Worm (Caenorhabditis elegans) whole organism, young adult: Measurements from ENCODE around the gene scl-11.

Source experiments
- B0035.1 ChIP-seq: sonication (generic microtip); optimal IDR thresholded peaks from 2 replicates; lab custom pipeline; 2016; ENCODE audit warnings: missing genetic modification characterization, mild to moderate bottlenecking, missing compliant biosample characterization, missing genotype, missing genetic modification reagents
- C17E4.6 ChIP-seq: fragments of 200-800 bp; sonication (Bioruptor generic); IDR thresholded peaks from 2 replicates; pipeline ENCODE4 v1.3.6; 2022; ENCODE audit warnings: missing genetic modification reagents, missing genetic modification characterization, missing compliant biosample characterization
- F37B4.10 ChIP-seq: fragments of 200-800 bp; sonication (Bioruptor generic); IDR thresholded peaks from 2 replicates; pipeline ENCODE4 v1.3.6; 2022; ENCODE audit warnings: missing genetic modification characterization, missing compliant biosample characterization
- F49E8.2 ChIP-seq: sonication (generic microtip); optimal IDR thresholded peaks from 3 replicates; lab custom pipeline; 2017; ENCODE audit warnings: missing genetic modification characterization, mild to moderate bottlenecking, missing compliant biosample characterization, antibody characterized with exemption, moderate library complexity; ENCODE audit not compliant: insufficient read depth
- F52B5.7 ChIP-seq: sonication (generic microtip); optimal IDR thresholded peaks from 2 replicates; lab custom pipeline; 2016; ENCODE audit warnings: mild to moderate bottlenecking, missing genetic modification characterization, missing compliant biosample characterization
- F57A8.1 ChIP-seq: fragments of 200-800 bp; sonication (Bioruptor generic); optimal IDR thresholded peaks from 2 replicates; lab custom pipeline; 2018; ENCODE audit warnings: mild to moderate bottlenecking, missing genetic modification characterization, moderate library complexity, missing compliant biosample characterization
- F57C9.4 ChIP-seq: sonication (generic microtip); optimal IDR thresholded peaks from 2 replicates; lab custom pipeline; 2017; ENCODE audit warnings: mild to moderate bottlenecking, missing genetic modification characterization, missing compliant biosample characterization
- T26A5.8 ChIP-seq: sonication (generic microtip); optimal IDR thresholded peaks from 2 replicates; lab custom pipeline; 2016; ENCODE audit warnings: missing genetic modification characterization, missing compliant biosample characterization
- Y56A3A.18 ChIP-seq: fragments of 200-800 bp; sonication (Bioruptor generic); IDR thresholded peaks from 2 replicates; pipeline ENCODE4 v1.3.6; 2022; ENCODE audit warnings: missing genetic modification reagents, missing genetic modification characterization, missing compliant biosample characterization
- Y79H2A.3 ChIP-seq: fragments of 200-800 bp; sonication (Bioruptor generic); conservative IDR thresholded peaks from 2 replicates; pipeline ENCODE4 v1.3.6; 2022; ENCODE audit warnings: missing genetic modification reagents, missing genetic modification characterization, missing compliant biosample characterization
- akir-1 ChIP-seq: fragments of 200-800 bp; sonication (Bioruptor generic); optimal IDR thresholded peaks from 2 replicates; lab custom pipeline; 2018; ENCODE audit warnings: mild to moderate bottlenecking, missing genetic modification characterization, moderate library complexity, missing compliant biosample characterization
- ama-1 ChIP-seq, 3 experiments: fragments of 150-350 bp in 1 of 3; sonication (generic microtip) in 2 of 3; optimal IDR thresholded peaks; 2 replicates each; lab custom pipeline; 2014 to 2018; ENCODE audit warnings: missing biosample characterization in 2 of 3, missing genetic modification characterization in 2 of 3, missing genetic modification reagents in 2 of 3
- aptf-3 ChIP-seq: fragments of 200-800 bp; sonication (Bioruptor generic); IDR thresholded peaks from 2 replicates; pipeline ENCODE4 v1.3.6; 2022; ENCODE audit warnings: missing genetic modification characterization, missing compliant biosample characterization
- attf-6 ChIP-seq: fragments of 200-800 bp; sonication (Bioruptor generic); IDR thresholded peaks from 2 replicates; pipeline ENCODE4 v1.3.6; 2022; ENCODE audit warnings: missing genetic modification reagents, missing genetic modification characterization, missing compliant biosample characterization
- ccch-3 ChIP-seq: fragments of 200-800 bp; sonication (Bioruptor generic); optimal IDR thresholded peaks from 2 replicates; lab custom pipeline; 2018; ENCODE audit warnings: mild to moderate bottlenecking, missing genetic modification characterization, missing compliant biosample characterization
- cebp-2 ChIP-seq: fragments of 200-800 bp; sonication (Bioruptor generic); IDR thresholded peaks from 2 replicates; pipeline ENCODE4 v1.3.6; 2022; ENCODE audit warnings: missing genetic modification characterization, missing compliant biosample characterization
- ceh-40 ChIP-seq: fragments of 200-800 bp; sonication (Bioruptor generic); IDR thresholded peaks from 2 replicates; pipeline ENCODE4 v1.3.6; 2022; ENCODE audit warnings: missing genetic modification characterization, missing compliant biosample characterization
- die-1 ChIP-seq: sonication (generic microtip); optimal IDR thresholded peaks from 2 replicates; lab custom pipeline; 2016; ENCODE audit warnings: missing genotype, mild to moderate bottlenecking, missing genetic modification characterization, missing compliant biosample characterization
- dox-1 ChIP-seq: fragments of 200-800 bp; sonication (Bioruptor generic); IDR thresholded peaks from 2 replicates; pipeline ENCODE4 v1.3.6; 2022; ENCODE audit warnings: missing genetic modification reagents, missing genetic modification characterization, missing compliant biosample characterization
- egl-18 ChIP-seq: fragments of 200-800 bp; sonication (Bioruptor generic); IDR thresholded peaks from 2 replicates; pipeline ENCODE4 v1.3.6; 2022; ENCODE audit warnings: missing genetic modification reagents, missing genetic modification characterization, missing compliant biosample characterization
- ets-4 ChIP-seq: fragments of 200-800 bp; sonication (Bioruptor generic); optimal IDR thresholded peaks from 2 replicates; lab custom pipeline; 2018; ENCODE audit warnings: mild to moderate bottlenecking, missing genetic modification characterization, missing compliant biosample characterization
- hlh-26 ChIP-seq: fragments of 200-800 bp; sonication (Bioruptor generic); conservative IDR thresholded peaks from 2 replicates; pipeline ENCODE4 v1.3.6; 2022; ENCODE audit warnings: missing genetic modification reagents, missing genetic modification characterization, missing compliant biosample characterization
- let-526 ChIP-seq: fragments of 200-800 bp; sonication (Bioruptor generic); IDR thresholded peaks from 2 replicates; pipeline ENCODE4 v1.3.6; 2022; ENCODE audit warnings: missing genetic modification reagents, missing genetic modification characterization, missing compliant biosample characterization
- mel-28 ChIP-seq: sonication (generic microtip); optimal IDR thresholded peaks from 2 replicates; lab custom pipeline; 2016; ENCODE audit warnings: borderline replicate concordance, mild to moderate bottlenecking, missing genetic modification characterization, missing compliant biosample characterization
- nfya-2 ChIP-seq: fragments of 200-800 bp; sonication (Bioruptor generic); IDR thresholded peaks from 2 replicates; pipeline ENCODE4 v1.3.6; 2022; ENCODE audit warnings: missing genetic modification reagents, missing genetic modification characterization, missing compliant biosample characterization
- nhr-120 ChIP-seq: fragments of 200-800 bp; sonication (Bioruptor generic); IDR thresholded peaks from 2 replicates; pipeline ENCODE4 v1.3.6; 2022; ENCODE audit warnings: missing genetic modification characterization, missing compliant biosample characterization
- rec-8 ChIP-seq, 2 experiments: sonication (generic microtip); optimal IDR thresholded peaks; 2 replicates each; lab custom pipeline; 2016; ENCODE audit warnings: mild to moderate bottlenecking in 2 of 2, missing genetic modification characterization in 2 of 2, missing genetic modification reagents in 2 of 2, missing genotype in 2 of 2, missing biosample characterization in 1 of 2, missing compliant biosample characterization in 1 of 2, moderate library complexity in 1 of 2
- rpc-1 ChIP-seq, 2 experiments: fragments of 150-350 bp in 1 of 2; sonication (generic microtip) in 1 of 2; optimal IDR thresholded peaks; 2 replicates each; lab custom pipeline; 2014 to 2018; ENCODE audit warnings: missing biosample characterization in 1 of 2, missing genetic modification characterization in 1 of 2, missing genetic modification reagents in 1 of 2, missing genotype in 1 of 2
- sdz-38 ChIP-seq: sonication (generic microtip); optimal IDR thresholded peaks from 2 replicates; lab custom pipeline; 2016; ENCODE audit warnings: missing genotype, missing genetic modification characterization, missing compliant biosample characterization
- sea-2 ChIP-seq: fragments of 200-800 bp; sonication (Bioruptor generic); IDR thresholded peaks from 2 replicates; pipeline ENCODE4 v1.3.6; 2022; ENCODE audit warnings: missing genetic modification characterization, missing compliant biosample characterization
- snpc-1.3 ChIP-seq: sonication (generic microtip); optimal IDR thresholded peaks from 2 replicates; lab custom pipeline; 2017; ENCODE audit warnings: missing genetic modification characterization, mild to moderate bottlenecking, missing compliant biosample characterization, antibody characterized with exemption, moderate library complexity, missing genotype, missing genetic modification reagents; ENCODE audit not compliant: insufficient read depth
- tlf-1 ChIP-seq: fragments of 200-800 bp; sonication (Bioruptor generic); optimal IDR thresholded peaks from 2 replicates; lab custom pipeline; 2018; ENCODE audit warnings: mild to moderate bottlenecking, missing genetic modification characterization, missing compliant biosample characterization
- unc-62 ChIP-seq: fragments of 150-350 bp; optimal IDR thresholded peaks from 2 replicates; lab custom pipeline; 2014; ENCODE audit warnings: missing biosample characterization, missing genetic modification reagents, missing genetic modification characterization
- xnd-1 ChIP-seq: sonication (generic microtip); optimal IDR thresholded peaks from 2 replicates; lab custom pipeline; 2016; ENCODE audit warnings: missing genotype, missing genetic modification reagents, missing genetic modification characterization, missing compliant biosample characterization
- ztf-3 ChIP-seq: fragments of 200-800 bp; sonication (Bioruptor generic); optimal IDR thresholded peaks from 2 replicates; lab custom pipeline; 2018; ENCODE audit warnings: mild to moderate bottlenecking, missing genetic modification characterization, missing compliant biosample characterization
- ztf-6 ChIP-seq: fragments of 200-800 bp; sonication (Bioruptor generic); IDR thresholded peaks from 2 replicates; pipeline ENCODE4 v1.3.6; 2022; ENCODE audit warnings: missing genetic modification reagents, missing genetic modification characterization, missing compliant biosample characterization

The scl-11 gene

ce11 chrIV:13041486-13041885, 9.7 kb upstream of the scl-11 start:
- TF ChIP-seq cebp-2 (GFP tag; lab: Robert Waterston, UW) = 0 out of 2 replicates have a peak, but pooled peaks have one; percentile 52
- TF ChIP-seq ztf-3 (GFP tag; lab: Kevin White, UChicago) = no peak
- no peak for TF ChIP-seq rec-8 (tag; optimal IDR thresholded peaks at IDR 0.05; lab: Kevin White, UChicago)

ce11 chrIV:13042091-13042490, 9.1 kb upstream of the scl-11 start, which contains the start of gene amt-2:
Gene amt-2 (plus strand): TSS chrIV:13042391.
- TF ChIP-seq egl-18 (no peak), ztf-6 (GFP tag; lab: Robert Waterston, UW) (no peak), sdz-38 (no peak), hlh-26 (no peak), akir-1 (GFP tag; lab: Kevin White, UChicago) (no peak), sea-2 (no peak), rpc-1 (optimal IDR thresholded peaks at IDR 0.05; lab: Kevin White, UChicago) (no peak), rpc-1 (tag; optimal IDR thresholded peaks at IDR 0.05; lab: Kevin White, UChicago) (no peak), unc-62 (GFP tag; lab: Kevin White, UChicago) (no peak), mel-28 (no peak), C17E4.6 (no peak), ceh-40 (GFP tag; lab: Robert Waterston, UW) (no peak), xnd-1 (tag; lab: Kevin White, UChicago) (no peak), attf-6 (no peak), nhr-120 (GFP tag; lab: Robert Waterston, UW) (no peak), snpc-1.3 (tag; lab: Kevin White, UChicago) (no peak), Y56A3A.18 (GFP tag; lab: Robert Waterston, UW) (no peak), F49E8.2 (tag; lab: Kevin White, UChicago) (no peak), B0035.1 (tag; lab: Kevin White, UChicago) (no peak), tlf-1 (GFP tag; lab: Kevin White, UChicago) (no peak)
- TF ChIP-seq, all 124 proteins: peak for 0

ce11 chrIV:13044980-13045379, 6.2 kb upstream of the scl-11 start:
- no peak for TF ChIP-seq F57C9.4 (tag; lab: Kevin White, UChicago)

- TF ChIP-seq nfya-2 (GFP tag; lab: Robert Waterston, UW) (no peak), die-1 (tag; lab: Kevin White, UChicago) (no peak), F52B5.7 (tag; lab: Kevin White, UChicago) (no peak), aptf-3 (GFP tag; lab: Robert Waterston, UW) (no peak), ama-1 (optimal IDR thresholded peaks at IDR 0.05; lab: Kevin White, UChicago) (no peak), ama-1 (GFP tag; optimal IDR thresholded peaks at IDR 0.05; lab: Kevin White, UChicago) (no peak), F57A8.1 (GFP tag; lab: Kevin White, UChicago) (no peak), Y56A3A.18 (GFP tag; lab: Robert Waterston, UW) (no peak), ets-4 (GFP tag; lab: Kevin White, UChicago) (no peak), let-526 (GFP tag; lab: Robert Waterston, UW) (no peak)
Measured at ce11 chrIV:13046848-13047247, 4.3 kb upstream of the scl-11 start, which contains the start of gene scl-9. Gene scl-9 (plus strand): TSS chrIV:13047148.

ce11 chrIV:13048157-13048556, 3.0 kb upstream of the scl-11 start, which contains the start of gene scl-10:
Gene scl-10 (plus strand): TSS chrIV:13048457.
- TF ChIP-seq ccch-3 (no peak), dox-1 (GFP tag; lab: Robert Waterston, UW) (no peak), hlh-26 (no peak), F37B4.10 (GFP tag; lab: Robert Waterston, UW) (no peak), C17E4.6 (no peak), T26A5.8 (no peak), Y79H2A.3 (GFP tag; lab: Robert Waterston, UW) (no peak)
